Fruit fly (Drosophila melanogaster) whole organism, pupa: ENCODE measurements around the gene CG13029.
A peak's percentile ranks its signal among the peaks of the same experiment; 100 is the strongest.

Experiments
- CG10348 ChIP-seq: fragments of 200-800 bp; sonication (Bioruptor generic); IDR thresholded peaks from 2 replicates; pipeline ENCODE4 v1.3.6; 2022; ENCODE audit warnings: missing biosample characterization, missing genetic modification characterization
- CG12605 ChIP-seq: fragments of 200-800 bp; sonication (Bioruptor generic); IDR thresholded peaks from 2 replicates; pipeline ENCODE4 v1.3.6; 2022; ENCODE audit warnings: missing biosample characterization, missing genetic modification characterization
- CG13204 ChIP-seq: fragments of 200-800 bp; sonication (Bioruptor generic); optimal IDR thresholded peaks from 2 replicates; lab custom pipeline; 2018; ENCODE audit warnings: missing biosample characterization, mild to moderate bottlenecking, missing genetic modification characterization, moderate library complexity
- CG14655 ChIP-seq: fragments of 200-800 bp; sonication (Bioruptor generic); optimal IDR thresholded peaks from 3 replicates; lab custom pipeline; 2017; ENCODE audit warnings: mild to moderate bottlenecking, missing biosample characterization, missing genetic modification reagents, missing genetic modification characterization
- CG15710 ChIP-seq: fragments of 200-800 bp; sonication (Bioruptor generic); optimal IDR thresholded peaks from 2 replicates; lab custom pipeline; 2018; ENCODE audit warnings: missing biosample characterization, mild to moderate bottlenecking, missing genetic modification characterization, moderate library complexity
- CG17806 ChIP-seq: fragments of 200-800 bp; sonication (Bioruptor generic); optimal IDR thresholded peaks from 2 replicates; lab custom pipeline; 2018; ENCODE audit warnings: missing biosample characterization, mild to moderate bottlenecking, missing genetic modification characterization, moderate library complexity
- CG32121 ChIP-seq: fragments of 200-800 bp; sonication (Bioruptor generic); IDR thresholded peaks from 2 replicates; pipeline ENCODE4 v1.3.6; 2022; ENCODE audit warnings: missing biosample characterization, missing genetic modification characterization
- CG34367 ChIP-seq: fragments of 200-800 bp; sonication (Bioruptor generic); optimal IDR thresholded peaks from 2 replicates; lab custom pipeline; 2018; ENCODE audit warnings: missing biosample characterization, mild to moderate bottlenecking, missing genetic modification characterization
- CG4496 ChIP-seq: fragments of 200-800 bp; sonication (Bioruptor generic); IDR thresholded peaks from 3 replicates; pipeline ENCODE4 v1.3.6; 2022; ENCODE audit warnings: missing biosample characterization, missing genetic modification characterization
- CG8159 ChIP-seq: fragments of 200-800 bp; sonication (Bioruptor generic); optimal IDR thresholded peaks from 3 replicates; lab custom pipeline; 2018; ENCODE audit warnings: missing biosample characterization, mild to moderate bottlenecking, missing genetic modification characterization, moderate library complexity
- CG8301 ChIP-seq: fragments of 200-800 bp; sonication (Bioruptor generic); optimal IDR thresholded peaks from 2 replicates; lab custom pipeline; 2018; ENCODE audit warnings: missing biosample characterization, mild to moderate bottlenecking, missing genetic modification characterization
- CG9948 ChIP-seq: fragments of 200-800 bp; sonication (Bioruptor generic); optimal IDR thresholded peaks from 2 replicates; lab custom pipeline; 2018; ENCODE audit warnings: missing biosample characterization, mild to moderate bottlenecking, missing genetic modification characterization, moderate library complexity
- D1 ChIP-seq: fragments of 200-800 bp; sonication (Bioruptor generic); optimal IDR thresholded peaks from 2 replicates; lab custom pipeline; 2018; ENCODE audit warnings: missing biosample characterization, mild to moderate bottlenecking, missing genetic modification characterization, moderate library complexity
- EcR ChIP-seq: fragments of 200-800 bp; sonication (Bioruptor generic); optimal IDR thresholded peaks from 3 replicates; lab custom pipeline; 2019; ENCODE audit warnings: missing biosample characterization, missing genetic modification characterization, mild to moderate bottlenecking, moderate library complexity, missing genetic modification reagents
- Ets98B ChIP-seq: fragments of 200-800 bp; sonication (Bioruptor generic); IDR thresholded peaks from 2 replicates; pipeline ENCODE4 v1.3.6; 2022; ENCODE audit warnings: missing biosample characterization, missing genetic modification characterization
- Pif1A ChIP-seq: fragments of 200-800 bp; sonication (Bioruptor generic); optimal IDR thresholded peaks from 3 replicates; lab custom pipeline; 2016; ENCODE audit warnings: missing biosample characterization, missing genetic modification characterization
- Pif1B ChIP-seq: fragments of 200-800 bp; sonication (Bioruptor generic); optimal IDR thresholded peaks from 3 replicates; lab custom pipeline; 2016; ENCODE audit warnings: missing biosample characterization, missing genetic modification characterization
- Snoo ChIP-seq: fragments of 200-800 bp; sonication (Bioruptor generic); optimal IDR thresholded peaks from 3 replicates; lab custom pipeline; 2017; ENCODE audit warnings: missing biosample characterization, mild to moderate bottlenecking, missing genetic modification characterization, inconsistent platforms
- fd96Ca ChIP-seq: fragments of 200-800 bp; sonication (Bioruptor generic); IDR thresholded peaks from 3 replicates; pipeline ENCODE4 v1.3.6; 2022; ENCODE audit warnings: missing biosample characterization, missing genetic modification characterization
- gl ChIP-seq: fragments of 200-800 bp; sonication (Bioruptor generic); optimal IDR thresholded peaks from 2 replicates; lab custom pipeline; 2018; ENCODE audit warnings: missing biosample characterization, mild to moderate bottlenecking, missing genetic modification characterization
- rn ChIP-seq: fragments of 200-800 bp; sonication (Bioruptor generic); IDR thresholded peaks from 2 replicates; pipeline ENCODE4 v1.3.6; 2022; ENCODE audit warnings: missing biosample characterization, missing genetic modification characterization

The CG13029 gene

DNA sequence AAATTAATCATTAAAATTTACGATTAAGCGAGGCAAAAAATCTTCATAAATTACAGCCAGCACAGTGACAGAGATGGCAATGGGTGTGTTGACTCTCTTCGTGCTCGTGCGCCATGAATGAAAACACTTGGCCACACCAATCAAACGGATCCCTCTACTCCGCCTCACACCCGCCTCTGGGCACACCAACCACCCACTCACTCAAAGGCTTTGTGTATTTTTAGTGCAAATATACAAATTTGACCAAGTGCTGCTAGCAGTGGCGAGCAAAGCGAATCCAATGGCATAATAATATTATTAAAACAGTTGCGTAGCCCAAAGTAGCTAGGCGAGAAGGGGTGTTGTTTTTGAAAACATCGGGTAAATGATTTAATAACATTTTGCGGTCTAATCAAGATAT lies 29.1 kb downstream of the CG13029 start:
- TF ChIP-seq CG9948 (tag; lab: Kevin White, UChicago): no peak
- no peak for TF ChIP-seq CG15710 (tag; lab: Kevin White, UChicago)
- TF ChIP-seq CG14655 (GFP tag; lab: Kevin White, UChicago): no peak
- TF ChIP-seq rn (GFP tag; lab: Robert Waterston, UW): no peak
- TF ChIP-seq CG10348: no peak
- TF ChIP-seq CG12605 (GFP tag; lab: Robert Waterston, UW): no peak
- no peak for TF ChIP-seq Pif1A
- TF ChIP-seq gl (tag; lab: Kevin White, UChicago): no peak
- TF ChIP-seq CG34367 (tag; lab: Kevin White, UChicago): no peak
- TF ChIP-seq Snoo (tag; lab: Kevin White, UChicago): no peak
- no peak for TF ChIP-seq D1 (tag; lab: Kevin White, UChicago)
- TF ChIP-seq CG8159: no peak
- no peak for TF ChIP-seq EcR
- TF ChIP-seq Pif1B (GFP tag; lab: Kevin White, UChicago): no peak
- TF ChIP-seq CG8301 (tag; lab: Kevin White, UChicago): no peak
- TF ChIP-seq, all 21 proteins: peak for 0

DNA sequence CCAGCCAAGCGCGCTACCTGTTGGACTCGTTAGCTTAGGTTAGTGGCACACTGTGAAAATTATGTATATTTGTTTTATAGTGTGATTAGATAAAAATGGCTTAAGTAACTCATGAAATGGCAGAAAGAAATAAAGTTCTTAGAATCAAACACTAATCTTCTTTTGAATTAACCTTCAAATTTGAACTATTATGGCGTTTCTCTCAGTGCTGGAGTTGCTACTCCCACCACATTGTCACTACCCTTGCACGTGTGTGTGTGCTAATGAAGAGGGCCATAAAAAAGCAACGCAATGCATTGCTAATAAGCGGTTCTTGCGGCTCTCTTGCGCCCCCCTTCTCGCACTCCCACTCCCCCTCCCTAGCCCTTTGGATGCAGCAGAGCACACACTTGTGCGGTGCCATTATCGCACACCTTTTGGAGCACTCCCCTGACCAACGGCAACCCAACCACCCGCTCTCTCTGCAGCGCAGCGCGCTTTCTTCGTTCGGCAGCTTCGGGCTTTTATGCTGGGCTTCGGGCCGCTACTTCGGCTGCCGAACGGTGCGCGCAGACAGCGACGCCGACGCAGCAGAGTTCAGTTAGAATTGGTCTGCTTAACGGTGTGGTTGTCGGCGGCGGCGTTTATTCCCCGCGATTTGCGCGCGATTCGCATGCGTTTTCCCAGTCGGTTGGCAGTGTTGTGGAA lies 30.4 kb downstream of the CG13029 start:
- TF ChIP-seq rn (GFP tag; lab: Robert Waterston, UW) (peak; percentile 72), D1 (tag; lab: Kevin White, UChicago) (peak; percentile 35), CG10348 (peak; percentile 58), CG12605 (GFP tag; lab: Robert Waterston, UW) (peak; percentile 69), CG17806 (tag; lab: Kevin White, UChicago) (peak; percentile 76), CG9948 (tag; lab: Kevin White, UChicago) (peak; percentile 83), CG13204 (GFP tag; lab: Kevin White, UChicago) (peak; percentile 97), CG14655 (GFP tag; lab: Kevin White, UChicago) (peak; percentile 92), EcR (peak; percentile 65), CG8159 (peak; percentile 75), CG34367 (tag; lab: Kevin White, UChicago) (peak; percentile 82), Pif1A (peak; percentile 88), fd96Ca (GFP tag; lab: Robert Waterston, UW) (peak; percentile 83), CG4496 (GFP tag; lab: Robert Waterston, UW) (peak; percentile 92), CG15710 (tag; lab: Kevin White, UChicago) (peak; percentile 77), gl (tag; lab: Kevin White, UChicago) (peak; percentile 27), CG32121 (peak; percentile 86), Pif1B (GFP tag; lab: Kevin White, UChicago) (peak; percentile 80), Snoo (tag; lab: Kevin White, UChicago) (peak; percentile 70), Ets98B (peak; percentile 86), CG8301 (tag; lab: Kevin White, UChicago) (peak; percentile 90)
- TF ChIP-seq, all 21 proteins: peak for 21

DNA sequence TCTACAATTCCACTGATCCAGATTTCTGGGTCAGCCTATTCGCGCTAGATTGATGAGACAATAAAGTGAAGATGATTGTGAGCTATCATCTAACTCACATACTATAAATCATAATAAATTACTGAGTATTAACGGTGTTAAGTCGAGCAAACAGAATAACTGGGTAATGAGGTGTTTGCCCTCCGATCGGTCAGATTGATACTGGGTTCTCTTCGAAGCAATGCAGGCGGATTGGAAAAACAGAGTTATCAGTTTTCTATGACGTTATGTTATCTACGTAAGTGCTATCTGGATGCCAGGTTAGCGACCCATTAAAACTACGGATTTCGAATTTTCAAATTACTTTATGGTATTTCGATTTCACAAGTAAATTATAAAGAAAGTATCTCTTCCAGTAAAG lies 31.5 kb downstream of the CG13029 start:
- TF ChIP-seq CG10348: no peak
- no peak for TF ChIP-seq CG4496 (GFP tag; lab: Robert Waterston, UW)
- TF ChIP-seq EcR: peak; percentile 31
- TF ChIP-seq, all 21 proteins: peak for 1

DNA sequence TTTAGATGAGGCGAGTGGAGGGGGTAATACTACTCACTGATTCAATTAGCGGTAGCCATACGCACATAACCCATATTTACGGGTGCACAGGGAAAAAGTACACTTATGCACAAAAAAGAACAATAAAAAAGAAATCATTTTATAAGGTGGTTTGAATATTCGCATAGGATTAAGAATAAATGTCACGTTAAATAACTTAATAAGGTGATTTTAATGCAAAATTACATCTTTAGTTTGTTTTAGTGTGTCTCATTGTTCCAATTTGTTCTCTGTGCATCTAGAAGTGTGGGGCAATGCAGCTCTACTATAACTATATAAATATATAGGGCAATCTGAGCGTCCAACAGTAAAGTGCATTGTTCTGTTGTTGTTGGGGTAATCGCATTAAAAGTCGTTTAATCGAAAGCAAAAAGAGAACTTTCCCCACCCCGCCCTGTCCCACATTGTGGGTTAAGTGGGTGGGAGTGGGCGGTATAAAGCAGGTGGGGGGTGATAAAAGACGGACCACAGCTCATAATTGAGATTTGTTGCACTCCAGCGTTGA lies 32.4 kb downstream of the CG13029 start:
- TF ChIP-seq CG15710 (tag; lab: Kevin White, UChicago) (peak; percentile 59), Pif1A (no peak), CG10348 (no peak), CG9948 (tag; lab: Kevin White, UChicago) (peak; percentile 47), D1 (tag; lab: Kevin White, UChicago) (no peak), CG13204 (GFP tag; lab: Kevin White, UChicago) (no peak), Pif1B (GFP tag; lab: Kevin White, UChicago) (no peak), CG12605 (GFP tag; lab: Robert Waterston, UW) (no peak), Snoo (tag; lab: Kevin White, UChicago) (no peak), rn (GFP tag; lab: Robert Waterston, UW) (no peak), CG8159 (peak; percentile 10), gl (tag; lab: Kevin White, UChicago) (no peak), Ets98B (peak; percentile 66), CG4496 (GFP tag; lab: Robert Waterston, UW) (peak; percentile 75; the same call in 2 of the 3 replicates), CG14655 (GFP tag; lab: Kevin White, UChicago) (peak; percentile 62), EcR (peak; percentile 59), CG17806 (tag; lab: Kevin White, UChicago) (peak; percentile 46), CG8301 (tag; lab: Kevin White, UChicago) (peak; percentile 64), CG34367 (tag; lab: Kevin White, UChicago) (peak; percentile 39), fd96Ca (GFP tag; lab: Robert Waterston, UW) (0 out of 3 replicates have a peak, but pooled peaks have one; percentile 25), CG32121 (peak; percentile 73)

DNA sequence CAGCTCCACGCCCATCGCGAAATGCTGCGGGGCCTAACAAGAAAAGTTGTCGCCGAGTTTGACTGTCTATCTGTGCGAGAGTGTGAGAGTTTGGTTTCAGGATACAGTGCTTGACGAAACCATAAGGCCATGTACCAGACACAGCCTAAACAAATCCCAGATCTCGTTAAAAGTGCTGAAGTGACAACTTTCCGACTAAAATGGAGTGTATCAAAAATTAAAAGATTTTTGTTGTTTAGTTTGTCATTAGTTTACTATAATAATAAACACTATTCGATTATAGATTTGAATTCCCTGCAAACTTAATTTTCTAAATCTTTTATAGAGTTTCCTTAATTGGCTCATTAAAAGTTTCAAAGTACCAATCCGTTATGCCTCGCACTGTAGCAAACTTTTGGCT lies 33.2 kb downstream of the CG13029 start:
- TF ChIP-seq CG14655 (GFP tag; lab: Kevin White, UChicago): peak; percentile 8
- peak; percentile 28; the same call in 1 of the 3 replicates for TF ChIP-seq CG4496 (GFP tag; lab: Robert Waterston, UW)
- peak; percentile 44; the same call in 1 of the 3 replicates for TF ChIP-seq fd96Ca (GFP tag; lab: Robert Waterston, UW)
- no peak for TF ChIP-seq D1 (tag; lab: Kevin White, UChicago)
- no peak for TF ChIP-seq gl (tag; lab: Kevin White, UChicago)
- TF ChIP-seq EcR: no peak
- no peak for TF ChIP-seq CG8159
- TF ChIP-seq CG12605 (GFP tag; lab: Robert Waterston, UW): no peak
- no peak for TF ChIP-seq CG17806 (tag; lab: Kevin White, UChicago)
- no peak for TF ChIP-seq Pif1A
- TF ChIP-seq Ets98B: peak; percentile 28; the same call in 1 of the 2 replicates
- TF ChIP-seq CG15710 (tag; lab: Kevin White, UChicago): no peak
- TF ChIP-seq, all 21 proteins: peak for 4
